Worm (Caenorhabditis elegans): ENCODE measurements around the gene Y14H12B.2.

Gene Y14H12B.2

DNA sequence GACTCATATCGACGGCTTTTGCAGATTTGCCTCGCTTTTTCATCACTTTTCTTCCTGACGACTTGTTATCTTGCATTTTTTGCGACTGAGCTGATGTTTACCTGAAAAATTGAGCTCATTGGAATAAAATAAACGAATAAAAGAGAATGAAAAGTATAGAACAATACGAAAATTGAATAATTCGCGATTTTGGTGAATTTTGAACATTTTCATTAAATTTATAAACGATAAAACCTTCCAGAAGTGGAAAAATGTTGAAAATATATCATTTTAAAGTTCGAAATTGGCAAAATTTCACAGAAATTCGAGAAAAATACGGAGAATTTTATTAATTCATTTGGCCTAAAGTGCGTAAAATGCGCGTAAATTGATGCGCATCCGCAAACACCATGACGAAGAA, at the start of gene Y14H12B.2:
Y14H12B.2 (minus strand) TSS at position 101 of the 400 bp plus-strand sequence.
- TF ChIP-seq nhr-21 (tag; optimal IDR thresholded peaks at IDR 0.05), result no peak
- no peak for TF ChIP-seq sma-9 (GFP tag; optimal IDR thresholded peaks at IDR 0.05)
- TF ChIP-seq sma-9 (tag; optimal IDR thresholded peaks at IDR 0.05), result no peak
- TF ChIP-seq ztf-11 (tag; optimal IDR thresholded peaks at IDR 0.05), result no peak
- TF ChIP-seq blmp-1 (tag; optimal IDR thresholded peaks at IDR 0.05; ENCODE audit: insufficient read depth), result no peak
- TF ChIP-seq lin-11 (tag; optimal IDR thresholded peaks at IDR 0.05), result no peak
- no peak for TF ChIP-seq unc-55 (GFP tag; optimal IDR thresholded peaks at IDR 0.05)
- no peak for TF ChIP-seq nhr-12 (tag; optimal IDR thresholded peaks at IDR 0.05)
- no peak for TF ChIP-seq unc-39 (tag; optimal IDR thresholded peaks at IDR 0.05)
- no peak for TF ChIP-seq fos-1 (tag; optimal IDR thresholded peaks at IDR 0.05)
- no peak for TF ChIP-seq mbf-1 (tag; optimal IDR thresholded peaks at IDR 0.05)
- TF ChIP-seq unc-62 (GFP tag; optimal IDR thresholded peaks at IDR 0.05), result no peak
- no peak for TF ChIP-seq nhr-10 (tag; optimal IDR thresholded peaks at IDR 0.05)
- TF ChIP-seq zag-1 (tag; optimal IDR thresholded peaks at IDR 0.05), result no peak
- no peak for TF ChIP-seq alr-1 (tag; optimal IDR thresholded peaks at IDR 0.05)
- TF ChIP-seq ztf-1 (GFP tag; conservative IDR thresholded peaks at IDR 0.05), result no peak

- no peak for TF ChIP-seq Y55F3AM.14 (GFP tag; optimal IDR thresholded peaks at IDR 0.05)
- TF ChIP-seq sma-9 (GFP tag; optimal IDR thresholded peaks at IDR 0.05), result no peak
- TF ChIP-seq sma-9 (tag; optimal IDR thresholded peaks at IDR 0.05), result no peak
- TF ChIP-seq ceh-16 (tag; optimal IDR thresholded peaks at IDR 0.05), result no peak
- TF ChIP-seq aly-2 (tag; optimal IDR thresholded peaks at IDR 0.05), result no peak
- TF ChIP-seq snpc-4 (tag; optimal IDR thresholded peaks at IDR 0.05), result no peak
- TF ChIP-seq nhr-21 (tag; optimal IDR thresholded peaks at IDR 0.05), result no peak
- no peak for TF ChIP-seq C34F6.9 (tag; optimal IDR thresholded peaks at IDR 0.05)
- no peak for TF ChIP-seq unc-39 (tag; optimal IDR thresholded peaks at IDR 0.05)
- TF ChIP-seq crh-2 (tag; optimal IDR thresholded peaks at IDR 0.05), result no peak
- no peak for TF ChIP-seq ztf-4 (tag; optimal IDR thresholded peaks at IDR 0.05)
- no peak for TF ChIP-seq lin-11 (tag; optimal IDR thresholded peaks at IDR 0.05)
- TF ChIP-seq nhr-12 (tag; optimal IDR thresholded peaks at IDR 0.05), result no peak
- no peak for TF ChIP-seq gmeb-1 (tag; optimal IDR thresholded peaks at IDR 0.05)
- TF ChIP-seq unc-55 (GFP tag; optimal IDR thresholded peaks at IDR 0.05), result no peak
- TF ChIP-seq nhr-10 (tag; optimal IDR thresholded peaks at IDR 0.05), result no peak
Observed at ce11 chrII:3982313-3982712, 48.8 kb upstream of the Y14H12B.2 start, which contains the start of gene lin-31. Gene lin-31 (plus strand): TSS chrII:3982549.

- TF ChIP-seq ztf-1 (GFP tag; conservative IDR thresholded peaks at IDR 0.05) (no peak), mdl-1 (tag; optimal IDR thresholded peaks at IDR 0.05) (no peak), nhr-23 (tag; optimal IDR thresholded peaks at IDR 0.05) (no peak), nhr-11 (tag; optimal IDR thresholded peaks at IDR 0.05) (no peak), skn-1 (tag; optimal IDR thresholded peaks at IDR 0.05) (no peak), nhr-129 (tag; optimal IDR thresholded peaks at IDR 0.05) (no peak), ZK546.5 (tag; optimal IDR thresholded peaks at IDR 0.05) (no peak), sem-4 (tag; optimal IDR thresholded peaks at IDR 0.05) (no peak), ceh-82 (tag; optimal IDR thresholded peaks at IDR 0.05) (no peak), F13H6.1 (tag; optimal IDR thresholded peaks at IDR 0.05) (no peak), Y55F3AM.14 (GFP tag; optimal IDR thresholded peaks at IDR 0.05) (no peak), unc-39 (tag; optimal IDR thresholded peaks at IDR 0.05) (no peak), nhr-12 (tag; optimal IDR thresholded peaks at IDR 0.05) (no peak), nhr-237 (tag; optimal IDR thresholded peaks at IDR 0.05) (no peak), blmp-1 (tag; optimal IDR thresholded peaks at IDR 0.05; ENCODE audit: insufficient read depth) (no peak), egl-27 (tag; optimal IDR thresholded peaks at IDR 0.05) (no peak), sma-3 (GFP tag; optimal IDR thresholded peaks at IDR 0.05) (no peak), nhr-6 (tag; optimal IDR thresholded peaks at IDR 0.05) (no peak), snpc-4 (tag; optimal IDR thresholded peaks at IDR 0.05) (no peak), aly-2 (tag; optimal IDR thresholded peaks at IDR 0.05) (no peak)
Observed at ce11 chrII:3980373-3980772, 46.8 kb upstream of the Y14H12B.2 start.

- TF ChIP-seq snpc-4 (tag; optimal IDR thresholded peaks at IDR 0.05) (no peak), nhr-25 (tag; optimal IDR thresholded peaks at IDR 0.05) (no peak), lsy-2 (tag; optimal IDR thresholded peaks at IDR 0.05) (no peak)
Observed at ce11 chrII:3978198-3978597, 44.7 kb upstream of the Y14H12B.2 start.
